Fruit fly (Drosophila melanogaster): Measurements from ENCODE around the gene CG13733.

CG13733 gene

DNA sequence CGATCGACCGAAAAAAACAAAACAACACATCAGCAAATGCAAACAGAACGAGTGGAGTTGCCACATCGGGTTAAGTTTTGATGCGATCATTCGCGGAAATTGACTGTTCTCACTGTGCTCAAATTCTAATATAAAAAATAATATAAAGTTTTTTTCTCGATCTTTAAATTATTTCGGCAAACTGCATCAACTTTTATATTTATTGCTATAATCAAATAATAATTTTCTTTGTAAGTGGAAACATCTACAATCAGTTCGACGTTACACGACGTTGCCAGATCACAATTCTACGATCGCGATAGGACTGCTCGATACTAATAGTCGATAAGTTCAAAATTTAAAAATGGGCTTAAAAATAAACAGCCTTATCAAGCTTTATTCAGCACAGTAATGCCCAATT lies 49.9 kb downstream of the CG13733 start, which contains the start of gene Gorab (continued):
- peak; percentile 84 for TF ChIP-seq PHDP (tag; optimal IDR thresholded peaks at IDR 0.05)
- TF ChIP-seq Fer1 (GFP tag; optimal IDR thresholded peaks at IDR 0.05) = peak; percentile 60
- peak; percentile 92 for TF ChIP-seq Gug (GFP tag; IDR thresholded peaks at IDR 0.05)
- TF ChIP-seq nerfin-2 (GFP tag; IDR thresholded peaks at IDR 0.05; ENCODE audit: partially characterized antibody) = no peak
- peak; percentile 87 for TF ChIP-seq CG10147 (GFP tag; optimal IDR thresholded peaks at IDR 0.05)
- TF ChIP-seq CG12391 (tag; optimal IDR thresholded peaks at IDR 0.05) = peak; percentile 95
- TF ChIP-seq esg (GFP tag; conservative IDR thresholded peaks at IDR 0.05) = peak; percentile 96
- peak; percentile 95 for TF ChIP-seq Dbx (GFP tag; IDR thresholded peaks at IDR 0.05)
- peak; percentile 91 for TF ChIP-seq zen (tag; optimal IDR thresholded peaks at IDR 0.05)
- TF ChIP-seq Nf-YB (GFP tag; optimal IDR thresholded peaks at IDR 0.05) = peak; percentile 53
- TF ChIP-seq Sry-δ (GFP tag; optimal IDR thresholded peaks at IDR 0.05) = peak; percentile 61
- peak; percentile 73 for TF ChIP-seq Dad (GFP tag; optimal IDR thresholded peaks at IDR 0.05)
- peak; percentile 16 for TF ChIP-seq org-1 (GFP tag; optimal IDR thresholded peaks at IDR 0.05)
- TF ChIP-seq nom (GFP tag; optimal IDR thresholded peaks at IDR 0.05) = no peak
- peak; percentile 37 for TF ChIP-seq luna (GFP tag; optimal IDR thresholded peaks at IDR 0.05)
- TF ChIP-seq CG9215 (GFP tag; IDR thresholded peaks at IDR 0.05) = peak; percentile 93
- peak; percentile 97 for TF ChIP-seq CG32772 (GFP tag; IDR thresholded peaks at IDR 0.05)
- TF ChIP-seq B-H2 (GFP tag; optimal IDR thresholded peaks at IDR 0.05) = peak; percentile 24
- TF ChIP-seq Bdp1 (GFP tag; optimal IDR thresholded peaks at IDR 0.05) = peak; percentile 77
- no peak for TF ChIP-seq pb (GFP tag; optimal IDR thresholded peaks at IDR 0.05)
- TF ChIP-seq salm (tag; optimal IDR thresholded peaks at IDR 0.05) = no peak
- TF ChIP-seq Poxn (GFP tag; IDR thresholded peaks at IDR 0.05) = peak; percentile 50; the same call in 1 of the 2 replicates
- TF ChIP-seq Ets65A (GFP tag) = peak; percentile 99
- peak; percentile 93 for TF ChIP-seq B-H1 (GFP tag; IDR thresholded peaks at IDR 0.05)
- peak; percentile 93 for TF ChIP-seq CG12659 (GFP tag; optimal IDR thresholded peaks at IDR 0.05)
- peak; percentile 88 for TF ChIP-seq tin (GFP tag; optimal IDR thresholded peaks at IDR 0.05)
- TF ChIP-seq CkIIα-i1 (GFP tag; IDR thresholded peaks at IDR 0.05) = no peak
- TF ChIP-seq Nf-YC (tag; optimal IDR thresholded peaks at IDR 0.05) = peak; percentile 67
- TF ChIP-seq CG7839 (tag; optimal IDR thresholded peaks at IDR 0.05) = peak; percentile 91
- TF ChIP-seq HLH54F (GFP tag; optimal IDR thresholded peaks at IDR 0.05) = peak; percentile 81
- peak; percentile 56 for TF ChIP-seq CG3838 (GFP tag; optimal IDR thresholded peaks at IDR 0.05)
- peak; percentile 74 for TF ChIP-seq Spps (tag; optimal IDR thresholded peaks at IDR 0.05)
- 0 out of 2 replicates have a peak, but pooled peaks have one; percentile 23 for TF ChIP-seq wdn (GFP tag; IDR thresholded peaks at IDR 0.05)
- peak; percentile 69 for TF ChIP-seq Dref (GFP tag; IDR thresholded peaks at IDR 0.05)
- peak; percentile 66 for TF ChIP-seq Asciz (GFP tag; optimal IDR thresholded peaks at IDR 0.05)
- TF ChIP-seq tap (tag; optimal IDR thresholded peaks at IDR 0.05) = peak; percentile 69
- no peak for TF ChIP-seq cad (GFP tag; optimal IDR thresholded peaks at IDR 0.05)
- peak; percentile 78 for TF ChIP-seq gsb (GFP tag; IDR thresholded peaks at IDR 0.05)
- TF ChIP-seq toy (GFP tag; IDR thresholded peaks at IDR 0.05) = peak; percentile 90
- TF ChIP-seq E2f1 (GFP tag; IDR thresholded peaks at IDR 0.05) = peak; percentile 96
- TF ChIP-seq hth (optimal IDR thresholded peaks at IDR 0.05) = no peak
- peak; percentile 92 for TF ChIP-seq CG11093 (GFP tag; IDR thresholded peaks at IDR 0.05)
- TF ChIP-seq Hmr (GFP tag; optimal IDR thresholded peaks at IDR 0.05) = peak; percentile 67
- no peak for TF ChIP-seq hb (GFP tag; IDR thresholded peaks at IDR 0.05; ENCODE audit: partially characterized antibody)
- TF ChIP-seq rib (GFP tag; IDR thresholded peaks at IDR 0.05) = peak; percentile 89
- peak; percentile 79 for TF ChIP-seq CG4854 (GFP tag; optimal IDR thresholded peaks at IDR 0.05)
- TF ChIP-seq kni (GFP tag; optimal IDR thresholded peaks at IDR 0.05) = peak; percentile 5
- TF ChIP-seq odd (GFP tag; optimal IDR thresholded peaks at IDR 0.05) = peak; percentile 39
- TF ChIP-seq lbe (GFP tag; optimal IDR thresholded peaks at IDR 0.05) = peak; percentile 90
- TF ChIP-seq CG17829 (tag; optimal IDR thresholded peaks at IDR 0.05) = peak; percentile 92
- peak; percentile 92 for TF ChIP-seq otp (GFP tag; IDR thresholded peaks at IDR 0.05)
- no peak for TF ChIP-seq Side (GFP tag; optimal IDR thresholded peaks at IDR 0.05)
